Fruit fly (Drosophila melanogaster): ENCODE results near the gene IntS9.
A peak's percentile ranks its signal among the peaks of the same experiment; 100 is the strongest.

IntS9 gene

DNA sequence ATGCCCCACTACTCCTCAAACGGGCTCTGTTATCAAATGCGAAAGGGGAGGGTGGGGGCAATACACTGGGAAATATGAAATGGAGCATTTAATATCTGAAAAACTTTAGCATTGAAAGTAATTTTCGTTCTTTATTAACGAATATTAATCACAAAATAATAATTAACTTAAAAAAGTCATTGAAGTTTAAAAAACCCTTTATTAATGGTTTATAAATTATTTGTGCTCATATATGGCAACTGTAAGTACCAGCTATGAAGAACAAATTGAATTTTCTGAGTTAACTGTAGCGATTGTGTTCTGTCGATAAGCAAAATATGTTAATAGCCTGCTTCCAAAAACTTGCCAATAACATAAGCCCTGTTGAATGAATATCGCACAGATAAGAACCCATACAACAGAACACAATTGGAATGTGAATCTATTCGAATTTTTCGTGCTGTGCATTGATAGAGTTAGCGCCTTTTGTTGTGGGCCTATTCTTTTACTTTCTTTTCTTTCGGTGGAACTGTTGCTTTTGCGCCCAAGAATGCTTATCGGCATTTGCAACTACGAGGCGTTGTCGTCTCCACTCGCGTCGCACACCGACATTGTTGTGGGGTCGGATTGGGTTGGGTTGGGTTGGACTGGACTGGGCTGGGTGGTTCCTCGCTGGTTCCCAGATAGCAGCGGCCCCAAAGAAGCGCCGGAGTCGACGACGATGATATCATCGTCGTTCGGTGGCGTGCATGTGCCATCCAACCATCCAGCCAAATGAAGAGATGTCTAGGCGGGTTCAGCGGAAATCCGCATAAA, 44.4 kb downstream of the IntS9 start:
- TF ChIP-seq sv (GFP tag; optimal IDR thresholded peaks at IDR 0.05) = peak; percentile 22
- TF ChIP-seq h (GFP tag; optimal IDR thresholded peaks at IDR 0.05) = peak; percentile 32
- peak; percentile 6 for TF ChIP-seq fru (GFP tag; optimal IDR thresholded peaks at IDR 0.05)
- peak; percentile 5 for TF ChIP-seq rgr (GFP tag; optimal IDR thresholded peaks at IDR 0.05)
- TF ChIP-seq Hr83 (GFP tag; optimal IDR thresholded peaks at IDR 0.05; ENCODE audit: poor library complexity, severe bottlenecking) = no peak
- TF ChIP-seq OdsH (GFP tag; optimal IDR thresholded peaks at IDR 0.05) = peak; percentile 29
- TF ChIP-seq psq (GFP tag; optimal IDR thresholded peaks at IDR 0.05) = peak; percentile 36
- peak in 1 of 2 experiments; percentile 53 for TF ChIP-seq foxo (GFP tag; optimal IDR thresholded peaks at IDR 0.05)
- no peak for TF ChIP-seq brk (GFP tag; optimal IDR thresholded peaks at IDR 0.05)

DNA sequence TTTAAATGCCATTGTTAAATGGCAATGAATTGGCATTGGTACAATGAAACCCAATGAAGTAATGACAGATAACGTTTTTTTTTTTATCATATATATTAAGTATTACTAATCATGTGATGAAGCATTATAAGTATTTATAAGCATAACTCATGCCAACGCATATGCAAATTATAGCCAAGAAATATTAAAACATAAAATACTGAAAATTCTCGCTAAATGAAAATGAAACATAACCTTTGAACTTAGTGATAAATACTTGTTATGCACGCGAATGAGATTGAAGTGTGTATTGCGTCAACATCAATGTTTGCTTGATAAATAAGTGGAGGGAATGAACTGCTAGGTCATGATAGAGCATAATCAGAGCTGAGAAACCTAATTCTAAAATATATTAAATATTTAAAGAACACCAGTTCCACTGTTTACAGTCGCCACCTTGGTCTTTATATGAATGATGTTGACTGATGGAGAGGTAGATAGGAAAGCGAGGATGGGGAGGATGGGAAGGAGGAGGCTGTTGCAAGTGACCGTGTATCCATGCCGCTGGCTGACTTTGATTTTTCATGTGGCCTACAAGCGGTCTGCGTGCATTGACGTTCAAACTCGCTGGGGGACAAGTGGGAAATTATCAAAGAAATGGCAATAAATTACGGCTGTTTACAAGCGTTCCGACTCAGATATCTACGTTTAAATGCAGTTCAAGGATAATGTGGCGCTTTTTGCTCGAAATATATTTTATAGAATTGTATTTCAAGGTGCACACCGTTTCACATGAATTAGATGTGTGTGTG, 49.1 kb downstream of the IntS9 start:
- no peak for TF ChIP-seq psq (GFP tag; optimal IDR thresholded peaks at IDR 0.05)
- no peak for TF ChIP-seq CrebA (GFP tag; optimal IDR thresholded peaks at IDR 0.05; ENCODE audit: borderline replicate concordance)

DNA sequence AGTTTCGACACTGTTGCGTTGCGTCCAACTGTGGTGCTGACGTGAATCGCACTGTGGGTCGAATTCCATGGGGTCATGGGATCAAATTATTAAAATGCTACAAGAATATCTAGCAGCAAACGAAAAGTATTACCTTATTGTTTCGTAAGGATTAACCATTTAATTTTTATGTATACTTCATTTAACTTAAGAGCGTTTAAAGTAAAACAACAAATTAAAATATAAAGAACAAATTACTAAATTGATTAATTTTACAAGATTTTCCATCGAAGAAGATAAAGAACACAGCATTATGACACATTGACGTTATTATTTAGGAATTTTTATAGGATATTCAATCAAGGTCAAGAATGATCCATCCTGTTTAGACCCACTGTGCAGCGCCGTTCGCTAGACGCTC, 51.3 kb downstream of the IntS9 start:
- no peak for TF ChIP-seq N (GFP tag; optimal IDR thresholded peaks at IDR 0.05)
- TF ChIP-seq Abd-B (GFP tag; optimal IDR thresholded peaks at IDR 0.05) = no peak
- TF ChIP-seq sv (GFP tag; optimal IDR thresholded peaks at IDR 0.05) = peak; percentile 2
- no peak for TF ChIP-seq CG32264 (GFP tag; optimal IDR thresholded peaks at IDR 0.05)
- peak in 1 of 2 experiments; percentile 24 for TF ChIP-seq foxo (GFP tag; optimal IDR thresholded peaks at IDR 0.05)
- TF ChIP-seq Hnf4 (GFP tag; optimal IDR thresholded peaks at IDR 0.05) = no peak
- peak; percentile 13 for TF ChIP-seq h (GFP tag; optimal IDR thresholded peaks at IDR 0.05)
- TF ChIP-seq lola (GFP tag; optimal IDR thresholded peaks at IDR 0.05) = no peak
- no peak for TF ChIP-seq usp (GFP tag; optimal IDR thresholded peaks at IDR 0.05)

Data from whole organism, wandering third instar larva.